Fruit fly (Drosophila melanogaster): ENCODE data around the gene CG18858.

DNA sequence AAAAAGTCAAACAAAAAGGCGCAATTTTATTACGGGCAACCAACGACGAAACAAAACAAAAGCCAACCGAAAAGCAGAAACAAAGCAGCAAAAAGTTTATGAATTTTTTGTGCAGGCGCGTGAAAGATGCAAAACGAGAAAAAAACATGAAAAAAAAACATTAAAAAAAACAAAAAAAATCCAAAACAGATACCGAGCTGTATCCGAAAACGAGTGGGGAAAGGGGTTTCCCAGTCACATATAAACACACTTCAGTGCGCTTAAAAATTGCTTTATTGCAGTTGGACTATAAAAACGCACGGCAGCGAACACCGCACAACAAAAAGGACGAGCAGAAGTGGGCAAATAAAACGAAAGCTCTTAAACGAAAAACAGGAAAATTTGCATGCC, 27.9 kb upstream of the CG18858 start:
- TF ChIP-seq CG6163 (GFP tag; IDR thresholded peaks at IDR 0.05) (no peak), CG6808 (GFP tag; optimal IDR thresholded peaks at IDR 0.05) (peak; percentile 29), Ets21C (GFP tag; optimal IDR thresholded peaks at IDR 0.05) (no peak), Sox102F (GFP tag; optimal IDR thresholded peaks at IDR 0.05) (no peak), CG34406 (GFP tag; optimal IDR thresholded peaks at IDR 0.05) (no peak), Blimp-1 (GFP tag; optimal IDR thresholded peaks at IDR 0.05) (no peak), OdsH (GFP tag; optimal IDR thresholded peaks at IDR 0.05) (no peak), Hr39 (GFP tag; optimal IDR thresholded peaks at IDR 0.05) (no peak)

Data from whole organism, prepupa.